Worm (Caenorhabditis elegans): ENCODE measurements around the gene F28A10.4.

The F28A10.4 gene

ce11 chrII:868240-868864 is 24.3 kb downstream of the F28A10.4 start, which contains the start of gene fbxc-51:
fbxc-51 (plus strand) TSS chrII:868814.
- TF ChIP-seq ama-1 (optimal IDR thresholded peaks at IDR 0.05) (no peak), mab-9 (GFP tag; IDR thresholded peaks at IDR 0.05) (no peak), ces-1 (GFP tag; optimal IDR thresholded peaks at IDR 0.05) (no peak), snu-23 (GFP tag; optimal IDR thresholded peaks at IDR 0.05) (no peak), pag-3 (tag; optimal IDR thresholded peaks at IDR 0.05; ENCODE audit: borderline replicate concordance, insufficient read depth) (no peak), nhr-71 (tag; optimal IDR thresholded peaks at IDR 0.05) (no peak), sox-4 (tag; optimal IDR thresholded peaks at IDR 0.05) (no peak), elt-2 (tag; optimal IDR thresholded peaks at IDR 0.05) (no peak), sup-37 (GFP tag; optimal IDR thresholded peaks at IDR 0.05) (no peak), swsn-7 (tag; optimal IDR thresholded peaks at IDR 0.05) (no peak), egl-13 (tag; optimal IDR thresholded peaks at IDR 0.05) (no peak), elt-3 (tag; optimal IDR thresholded peaks at IDR 0.05) (no peak), nhr-11 (tag; optimal IDR thresholded peaks at IDR 0.05) (no peak), nhr-90 (tag; optimal IDR thresholded peaks at IDR 0.05; ENCODE audit: poor library complexity) (no peak), C04F5.9 (tag; optimal IDR thresholded peaks at IDR 0.05) (no peak), pax-3 (tag; optimal IDR thresholded peaks at IDR 0.05) (no peak), nhr-77 (tag; optimal IDR thresholded peaks at IDR 0.05) (no peak), unc-62 (GFP tag; optimal IDR thresholded peaks at IDR 0.05) (no peak), C34B4.2 (tag; optimal IDR thresholded peaks at IDR 0.05) (no peak)

- TF ChIP-seq efl-1 (optimal IDR thresholded peaks at IDR 0.05) (no peak), efl-1 (GFP tag; optimal IDR thresholded peaks at IDR 0.05 in 1 of 2) (peak in 1 of 2 experiments; percentile 3), ztf-11 (tag; optimal IDR thresholded peaks at IDR 0.05) (no peak)
Observed at ce11 chrII:869316-869715, 25.2 kb downstream of the F28A10.4 start.

- TF ChIP-seq hlh-4 (tag; optimal IDR thresholded peaks at IDR 0.05) (no peak), zag-1 (tag; optimal IDR thresholded peaks at IDR 0.05) (no peak), lin-13 (GFP tag; optimal IDR thresholded peaks at IDR 0.05) (peak; percentile 26), hlh-17 (GFP tag; optimal IDR thresholded peaks at IDR 0.05; ENCODE audit: borderline replicate concordance) (no peak), aly-2 (tag; optimal IDR thresholded peaks at IDR 0.05) (no peak), tbx-2 (tag; optimal IDR thresholded peaks at IDR 0.05) (peak; percentile 16), rnt-1 (tag; optimal IDR thresholded peaks at IDR 0.05) (peak; percentile 60), unc-86 (tag; optimal IDR thresholded peaks at IDR 0.05) (no peak), ztf-11 (tag; optimal IDR thresholded peaks at IDR 0.05) (no peak), sup-37 (GFP tag; optimal IDR thresholded peaks at IDR 0.05) (no peak), aha-1 (tag; optimal IDR thresholded peaks at IDR 0.05) (no peak), efl-1 (optimal IDR thresholded peaks at IDR 0.05) (peak; percentile 56), efl-1 (GFP tag; optimal IDR thresholded peaks at IDR 0.05 in 1 of 2) (peak; percentile 67 to 95), nhr-28 (tag; optimal IDR thresholded peaks at IDR 0.05) (no peak), zip-4 (GFP tag; optimal IDR thresholded peaks at IDR 0.05) (no peak), nhr-90 (tag; optimal IDR thresholded peaks at IDR 0.05; ENCODE audit: poor library complexity) (no peak), irx-1 (tag; optimal IDR thresholded peaks at IDR 0.05) (no peak), C34B4.2 (tag; optimal IDR thresholded peaks at IDR 0.05) (no peak), C16A3.4 (tag; optimal IDR thresholded peaks at IDR 0.05) (peak; percentile 51), unc-30 (tag; optimal IDR thresholded peaks at IDR 0.05) (no peak), ama-1 (optimal IDR thresholded peaks at IDR 0.05) (no peak), fos-1 (tag; optimal IDR thresholded peaks at IDR 0.05) (no peak), sox-4 (tag; optimal IDR thresholded peaks at IDR 0.05) (no peak), elt-2 (tag; optimal IDR thresholded peaks at IDR 0.05) (no peak), pax-3 (tag; optimal IDR thresholded peaks at IDR 0.05) (no peak), lin-15B (tag; optimal IDR thresholded peaks at IDR 0.05) (peak; percentile 28), unc-130 (tag; optimal IDR thresholded peaks at IDR 0.05) (no peak), fkh-8 (tag; optimal IDR thresholded peaks at IDR 0.05) (peak; percentile 22), nhr-71 (tag; optimal IDR thresholded peaks at IDR 0.05) (peak; percentile 53), tlp-1 (tag; optimal IDR thresholded peaks at IDR 0.05) (no peak), Y116A8C.19 (tag; optimal IDR thresholded peaks at IDR 0.05; ENCODE audit: borderline replicate concordance) (no peak), ets-5 (GFP tag; IDR thresholded peaks at IDR 0.05) (no peak), unc-98 (GFP tag; IDR thresholded peaks at IDR 0.05) (no peak), elt-3 (tag; optimal IDR thresholded peaks at IDR 0.05) (peak in 1 of 6 experiments; percentile 24), efl-3 (GFP tag; optimal IDR thresholded peaks at IDR 0.05) (no peak), ceh-82 (tag; optimal IDR thresholded peaks at IDR 0.05) (peak in 2 of 3 experiments; percentile 6 to 71)
Observed at ce11 chrII:872993-873787, 29.1 kb downstream of the F28A10.4 start, which contains the start of gene alg-2. alg-2 (plus strand) TSS chrII:873212.

Measured in whole organism, L1 larva.